Worm (Caenorhabditis elegans) whole organism, early embryonic: ENCODE data around the gene ulp-1.

Experiments used
- F13C5.2 ChIP-seq: sonication (generic microtip); optimal IDR thresholded peaks from 2 replicates; lab custom pipeline; 2017; ENCODE audit warnings: mild to moderate bottlenecking, missing genetic modification characterization, inconsistent platforms, missing compliant biosample characterization
- aly-1 ChIP-seq: sonication (generic microtip); optimal IDR thresholded peaks from 2 replicates; lab custom pipeline; 2016; ENCODE audit warnings: missing genetic modification characterization, missing compliant biosample characterization
- ama-1 ChIP-seq: fragments of 150-350 bp; optimal IDR thresholded peaks from 2 replicates; lab custom pipeline; 2014
- ets-7 ChIP-seq: sonication (generic microtip); optimal IDR thresholded peaks from 2 replicates; lab custom pipeline; 2016; ENCODE audit warnings: missing genotype, missing genetic modification characterization, missing compliant biosample characterization
- flt-1 ChIP-seq: fragments of 200-800 bp; sonication (Bioruptor generic); IDR thresholded peaks from 2 replicates; pipeline ENCODE4 v1.3.6; 2022; ENCODE audit warnings: missing genetic modification characterization, missing compliant biosample characterization
- scrt-1 ChIP-seq: fragments of 200-800 bp; sonication (Bioruptor generic); IDR thresholded peaks from 2 replicates; pipeline ENCODE4 v1.3.6; 2022; ENCODE audit warnings: missing genetic modification characterization, missing compliant biosample characterization

DNA sequence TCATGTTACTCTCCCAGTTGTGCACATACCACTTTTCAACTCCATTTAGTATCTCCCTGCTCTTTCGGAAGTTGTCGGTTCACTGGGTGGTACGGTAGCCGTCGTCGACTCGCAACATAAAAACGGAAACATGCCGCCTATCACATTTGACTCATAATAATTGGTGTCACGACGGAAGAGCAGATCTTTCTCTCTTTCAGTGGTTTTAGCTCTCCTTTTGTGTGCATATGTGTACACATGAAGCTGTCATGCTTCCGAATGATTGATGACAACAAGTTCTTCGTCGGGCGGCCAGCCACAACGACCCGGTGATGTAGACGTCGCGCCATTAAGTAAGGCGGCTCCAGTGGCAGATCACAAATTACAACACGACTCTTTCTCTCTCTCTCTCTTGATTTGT is 43.8 kb downstream of the ulp-1 start:
- TF ChIP-seq ama-1 (no peak), ets-7 (tag; lab: Kevin White, UChicago) (no peak), scrt-1 (GFP tag; lab: Robert Waterston, UW) (no peak), F13C5.2 (tag; lab: Kevin White, UChicago) (no peak), flt-1 (no peak), aly-1 (tag; lab: Kevin White, UChicago) (no peak)
